Worm (Caenorhabditis elegans): ENCODE data around the gene flp-5.

Gene flp-5

ce11 chrX:8567166-8567565 is 39.1 kb downstream of the flp-5 start (continued):
- peak; percentile 63; the same call in 1 of the 2 replicates for TF ChIP-seq ceh-20 (GFP tag; IDR thresholded peaks at IDR 0.05)
- peak; percentile 93 for TF ChIP-seq dve-1 (tag; optimal IDR thresholded peaks at IDR 0.05; ENCODE audit: insufficient read depth)
- peak; percentile 38 for TF ChIP-seq hlh-30 (tag; optimal IDR thresholded peaks at IDR 0.05; ENCODE audit: insufficient read depth)

ce11 chrX:8567823-8568314 is 39.8 kb downstream of the flp-5 start:
- TF ChIP-seq pqm-1 (tag; optimal IDR thresholded peaks at IDR 0.05) (peak; percentile 32), saeg-2 (GFP tag; IDR thresholded peaks at IDR 0.05) (no peak), aha-1 (tag) (peak; percentile 98), dve-1 (tag; optimal IDR thresholded peaks at IDR 0.05; ENCODE audit: insufficient read depth) (peak; percentile 21), ZK337.2 (GFP tag; IDR thresholded peaks at IDR 0.05) (no peak), lin-38 (GFP tag; IDR thresholded peaks at IDR 0.05) (no peak), nhr-10 (tag; optimal IDR thresholded peaks at IDR 0.05) (no peak), dpl-1 (GFP tag; optimal IDR thresholded peaks at IDR 0.05) (no peak), daf-16 (GFP tag; optimal IDR thresholded peaks at IDR 0.05) (no peak), daf-16 (tag; optimal IDR thresholded peaks at IDR 0.05) (peak; percentile 7)

ce11 chrX:8568423-8568903 is 40.4 kb downstream of the flp-5 start:
- TF ChIP-seq zag-1 (tag; optimal IDR thresholded peaks at IDR 0.05): no peak
- TF ChIP-seq mdt-29 (GFP tag; IDR thresholded peaks at IDR 0.05): no peak
- peak; percentile 57 for TF ChIP-seq nhr-28 (tag; optimal IDR thresholded peaks at IDR 0.05)
- TF ChIP-seq unc-39 (tag; optimal IDR thresholded peaks at IDR 0.05): no peak
- peak; percentile 34 for TF ChIP-seq dve-1 (tag; optimal IDR thresholded peaks at IDR 0.05; ENCODE audit: insufficient read depth)
- TF ChIP-seq ces-1 (GFP tag; optimal IDR thresholded peaks at IDR 0.05): no peak
- TF ChIP-seq tag-97 (GFP tag; IDR thresholded peaks at IDR 0.05): no peak
- 0 out of 2 replicates have a peak, but pooled peaks have one; percentile 17 for TF ChIP-seq php-3 (GFP tag; IDR thresholded peaks at IDR 0.05)
- TF ChIP-seq madf-9 (GFP tag; conservative IDR thresholded peaks at IDR 0.05): no peak
- TF ChIP-seq dmd-6 (GFP tag; IDR thresholded peaks at IDR 0.05): peak; percentile 70
- 0 out of 2 replicates have a peak, but pooled peaks have one; percentile 27 for TF ChIP-seq ceh-20 (GFP tag; IDR thresholded peaks at IDR 0.05)
- TF ChIP-seq daf-8 (GFP tag; IDR thresholded peaks at IDR 0.05): no peak
- no peak for TF ChIP-seq zfp-3 (GFP tag; conservative IDR thresholded peaks at IDR 0.05)
- TF ChIP-seq lin-1 (GFP tag; IDR thresholded peaks at IDR 0.05): no peak
- no peak for TF ChIP-seq egl-43 (GFP tag; IDR thresholded peaks at IDR 0.05)
- no peak for TF ChIP-seq skn-1 (tag; optimal IDR thresholded peaks at IDR 0.05)
- no peak for TF ChIP-seq sdz-12 (GFP tag; optimal IDR thresholded peaks at IDR 0.05)
- TF ChIP-seq set-16 (GFP tag; IDR thresholded peaks at IDR 0.05): no peak
- TF ChIP-seq lin-13 (GFP tag; optimal IDR thresholded peaks at IDR 0.05): no peak
- TF ChIP-seq mep-1 (tag; optimal IDR thresholded peaks at IDR 0.05): no peak
- no peak for TF ChIP-seq arid-1 (GFP tag; conservative IDR thresholded peaks at IDR 0.05)
- no peak for TF ChIP-seq nhr-111 (GFP tag; optimal IDR thresholded peaks at IDR 0.05)
- TF ChIP-seq aly-2 (tag; optimal IDR thresholded peaks at IDR 0.05): no peak
- no peak for TF ChIP-seq hlh-30 (tag; optimal IDR thresholded peaks at IDR 0.05; ENCODE audit: insufficient read depth)
- no peak; the same call in 1 of the 2 replicates for TF ChIP-seq nhr-41 (GFP tag; IDR thresholded peaks at IDR 0.05)
- TF ChIP-seq hif-1 (tag; optimal IDR thresholded peaks at IDR 0.05): no peak
- TF ChIP-seq nhr-48 (tag; optimal IDR thresholded peaks at IDR 0.05): no peak
- TF ChIP-seq tra-1 (GFP tag; IDR thresholded peaks at IDR 0.05): peak; percentile 80
- no peak for TF ChIP-seq rbr-2 (tag; optimal IDR thresholded peaks at IDR 0.05)
- TF ChIP-seq nhr-77 (tag; optimal IDR thresholded peaks at IDR 0.05): peak; percentile 18
- TF ChIP-seq dpl-1 (GFP tag; optimal IDR thresholded peaks at IDR 0.05): no peak
- TF ChIP-seq nhr-25 (tag; optimal IDR thresholded peaks at IDR 0.05; ENCODE audit: borderline replicate concordance, insufficient read depth): no peak
- TF ChIP-seq Y5F2A.4 (GFP tag; optimal IDR thresholded peaks at IDR 0.05): no peak
- peak; percentile 65 for TF ChIP-seq pqm-1 (tag; optimal IDR thresholded peaks at IDR 0.05)
- TF ChIP-seq F26F4.8 (GFP tag; conservative IDR thresholded peaks at IDR 0.05): no peak
- no peak for TF ChIP-seq snpc-1.2 (GFP tag; IDR thresholded peaks at IDR 0.05)
- no peak for TF ChIP-seq daf-16 (GFP tag; optimal IDR thresholded peaks at IDR 0.05)
- peak; percentile 60 for TF ChIP-seq daf-16 (tag; optimal IDR thresholded peaks at IDR 0.05)
- no peak for TF ChIP-seq unc-130 (GFP tag; optimal IDR thresholded peaks at IDR 0.05)
- no peak for TF ChIP-seq nhr-102 (tag; optimal IDR thresholded peaks at IDR 0.05)
- no peak for TF ChIP-seq lsy-2 (tag; optimal IDR thresholded peaks at IDR 0.05)
